Worm (Caenorhabditis elegans) whole organism, L3 larva: ENCODE data around the gene T28A11.16.

Experiments
- ZK546.5 ChIP-seq: sonication (generic microtip); optimal IDR thresholded peaks from 2 replicates; lab custom pipeline; 2017; ENCODE audit warnings: missing biosample characterization, missing genetic modification characterization
- ama-1 ChIP-seq: fragments of 150-350 bp; optimal IDR thresholded peaks from 2 replicates; lab custom pipeline; 2018
- elt-2 ChIP-seq: sonication (generic microtip); optimal IDR thresholded peaks from 2 replicates; lab custom pipeline; 2016; ENCODE audit warnings: missing genetic modification reagents, mild to moderate bottlenecking, missing genetic modification characterization, missing compliant biosample characterization
- elt-3 ChIP-seq, 3 experiments: fragments of 150-350 bp in 1 of 3; sonication (generic microtip) in 2 of 3; optimal IDR thresholded peaks; 2 replicates in 2 of 3; 4 replicates in 1 of 3; lab custom pipeline; 2014 to 2017; ENCODE audit warnings: missing biosample characterization in 3 of 3, missing genetic modification characterization in 3 of 3
- fkh-10 ChIP-seq: sonication (generic microtip); optimal IDR thresholded peaks from 2 replicates; lab custom pipeline; 2017; ENCODE audit warnings: missing biosample characterization, missing genetic modification reagents, missing genetic modification characterization
- hmg-11 ChIP-seq: sonication (generic microtip); optimal IDR thresholded peaks from 2 replicates; lab custom pipeline; 2016; ENCODE audit warnings: missing genetic modification characterization, missing compliant biosample characterization
- jun-1 ChIP-seq: fragments of 150-350 bp; optimal IDR thresholded peaks from 2 replicates; lab custom pipeline; 2014; ENCODE audit warnings: missing biosample characterization, missing genetic modification reagents, missing genetic modification characterization
- lin-15B ChIP-seq: fragments of 150-350 bp; optimal IDR thresholded peaks from 2 replicates; lab custom pipeline; 2014; ENCODE audit warnings: missing biosample characterization, missing genetic modification characterization
- lsy-12 ChIP-seq: sonication (generic microtip); optimal IDR thresholded peaks from 2 replicates; lab custom pipeline; 2016; ENCODE audit warnings: mild to moderate bottlenecking, missing genetic modification characterization, missing compliant biosample characterization
- nhr-28 ChIP-seq: fragments of 150-350 bp; optimal IDR thresholded peaks from 2 replicates; lab custom pipeline; 2014; ENCODE audit warnings: missing biosample characterization, missing genetic modification characterization
- nhr-76 ChIP-seq: fragments of 150-350 bp; sonication (generic microtip); optimal IDR thresholded peaks from 5 replicates; lab custom pipeline; 2014; ENCODE audit warnings: missing biosample characterization, missing genetic modification characterization
- ztf-11 ChIP-seq: fragments of 150-350 bp; optimal IDR thresholded peaks from 2 replicates; lab custom pipeline; 2014; ENCODE audit warnings: missing biosample characterization, missing genetic modification characterization

DNA sequence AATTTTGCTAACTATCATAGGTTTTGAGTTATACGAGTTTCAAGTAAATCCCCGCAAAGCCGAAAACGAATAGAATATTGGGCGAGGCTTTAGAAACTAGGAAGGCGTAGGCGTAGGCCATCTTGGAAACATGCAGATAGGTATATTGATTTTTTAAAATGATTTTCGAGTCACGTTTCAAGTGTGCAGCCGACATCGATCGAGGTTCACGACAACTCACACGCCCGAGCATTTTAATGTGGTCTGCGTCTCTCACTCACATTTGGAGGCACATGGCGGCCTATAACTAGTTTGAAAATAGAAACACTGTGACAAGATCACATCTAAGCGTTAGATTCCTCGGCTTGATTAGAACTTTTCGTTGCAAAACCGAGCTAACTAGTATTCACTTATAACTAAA lies 31.6 kb downstream of the T28A11.16 start, which contains the start of gene K08D9.2:
- TF ChIP-seq nhr-76 (tag; lab: Kevin White, UChicago) (no peak), elt-2 (no peak), ama-1 (lab: Kevin White, UChicago) (no peak), fkh-10 (GFP tag; lab: Kevin White, UChicago) (no peak), ZK546.5 (no peak), elt-3 (tag; optimal IDR thresholded peaks at IDR 0.05; lab: Kevin White, UChicago) (no peak), hmg-11 (tag; lab: Kevin White, UChicago) (no peak), nhr-28 (no peak), lin-15B (tag; lab: Kevin White, UChicago) (no peak), ztf-11 (tag; lab: Kevin White, UChicago) (no peak), jun-1 (tag; lab: Kevin White, UChicago) (no peak), lsy-12 (tag; lab: Kevin White, UChicago) (no peak)
